Comparison of ENCODE assay signal across 2 fruit fly cellular contexts in the genomic region with DNA sequence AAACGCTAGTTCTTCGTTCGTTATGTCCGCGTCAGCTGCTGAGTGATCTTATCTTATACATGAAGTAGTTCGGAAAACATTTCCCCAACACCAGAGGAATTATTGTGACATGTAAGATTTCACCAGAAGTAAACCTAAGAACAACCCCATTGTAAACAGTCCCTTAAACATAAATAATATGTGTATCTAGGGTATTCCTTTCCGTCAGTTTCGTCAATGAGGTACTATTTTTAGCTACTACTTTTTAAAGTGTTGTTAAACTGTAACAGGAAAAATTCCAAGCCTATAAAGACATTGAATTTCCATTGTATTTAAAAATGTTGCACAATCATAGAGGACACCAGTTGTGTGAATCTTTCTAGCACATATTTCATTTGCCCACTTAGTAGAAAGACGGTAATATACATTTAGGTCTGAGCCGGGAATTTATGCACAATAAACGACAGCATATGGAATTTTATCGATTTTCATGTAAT.
TF ChIP-seq lines count a peak whose summit lies in the region.

No protein-coding gene starts in this region.

TF ChIP-seq in whole organism, embryonic, 481 proteins besides CTCF, POLR2A, EP300 and RAD21 (continued from another document and continues in another):
- peak; percentile 96 for TF ChIP-seq CG30020 (tag; optimal IDR thresholded peaks at IDR 0.05; lab: Kevin White, UChicago)
- TF ChIP-seq Sry-δ (GFP tag; optimal IDR thresholded peaks at IDR 0.05; lab: Kevin White, UChicago): peak; percentile 33
- no peak for TF ChIP-seq Spps (tag; optimal IDR thresholded peaks at IDR 0.05; lab: Kevin White, UChicago)
- peak; percentile 26 for TF ChIP-seq CG17829 (tag; optimal IDR thresholded peaks at IDR 0.05; lab: Kevin White, UChicago)
- no peak for TF ChIP-seq cad (GFP tag; optimal IDR thresholded peaks at IDR 0.05; lab: Kevin White, UChicago)
- no peak for TF ChIP-seq seq (GFP tag; IDR thresholded peaks at IDR 0.05; lab: Robert Waterston, UW)
- no peak for TF ChIP-seq unc-4 (GFP tag; IDR thresholded peaks at IDR 0.05; lab: Robert Waterston, UW; ENCODE audit: partially characterized antibody)
- peak; percentile 21 for TF ChIP-seq CG7786 (GFP tag; optimal IDR thresholded peaks at IDR 0.05; lab: Kevin White, UChicago)
- TF ChIP-seq ap (GFP tag; IDR thresholded peaks at IDR 0.05; lab: Robert Waterston, UW): no peak
- peak; percentile 20 for TF ChIP-seq CG15601 (tag; optimal IDR thresholded peaks at IDR 0.05; lab: Kevin White, UChicago)
- TF ChIP-seq Rfx (GFP tag; IDR thresholded peaks at IDR 0.05; lab: Robert Waterston, UW): no peak
- peak; percentile 6 for TF ChIP-seq CG13424 (tag; optimal IDR thresholded peaks at IDR 0.05; lab: Kevin White, UChicago)
- TF ChIP-seq CG7987 (GFP tag; optimal IDR thresholded peaks at IDR 0.05; lab: Kevin White, UChicago): no peak
- TF ChIP-seq D19B (GFP tag; optimal IDR thresholded peaks at IDR 0.05; lab: Kevin White, UChicago): no peak
- no peak for TF ChIP-seq CG42726 (GFP tag; IDR thresholded peaks at IDR 0.05; lab: Robert Waterston, UW; ENCODE audit: partially characterized antibody)
- TF ChIP-seq sob (GFP tag; IDR thresholded peaks at IDR 0.05; lab: Robert Waterston, UW): 0 out of 2 replicates have a peak, but pooled peaks have one; percentile 39
- TF ChIP-seq CG8944 (GFP tag; optimal IDR thresholded peaks at IDR 0.05; lab: Kevin White, UChicago): no peak
- peak; percentile 77 for TF ChIP-seq row (GFP tag; IDR thresholded peaks at IDR 0.05; lab: Robert Waterston, UW)
- TF ChIP-seq Usf (GFP tag; optimal IDR thresholded peaks at IDR 0.05; lab: Kevin White, UChicago): no peak
- no peak for TF ChIP-seq bsh (GFP tag; optimal IDR thresholded peaks at IDR 0.05; lab: Kevin White, UChicago)
- peak; percentile 5 for TF ChIP-seq gem (tag; optimal IDR thresholded peaks at IDR 0.05; lab: Kevin White, UChicago)
- no peak for TF ChIP-seq Nf-YB (GFP tag; optimal IDR thresholded peaks at IDR 0.05; lab: Kevin White, UChicago)
- peak; percentile 21 for TF ChIP-seq YL-1 (GFP tag; optimal IDR thresholded peaks at IDR 0.05; lab: Kevin White, UChicago)
- TF ChIP-seq zfh2 (GFP tag; optimal IDR thresholded peaks at IDR 0.05; lab: Kevin White, UChicago): peak; percentile 6
- no peak for TF ChIP-seq vnd (GFP tag; IDR thresholded peaks at IDR 0.05; lab: Robert Waterston, UW; ENCODE audit: partially characterized antibody)
- TF ChIP-seq CG14014 (GFP tag; IDR thresholded peaks at IDR 0.05; lab: Robert Waterston, UW): no peak
- no peak for TF ChIP-seq trh (GFP tag; optimal IDR thresholded peaks at IDR 0.05; lab: Kevin White, UChicago)
- TF ChIP-seq kni (GFP tag; optimal IDR thresholded peaks at IDR 0.05; lab: Kevin White, UChicago): peak; percentile 48
- TF ChIP-seq Jarid2 (GFP tag; optimal IDR thresholded peaks at IDR 0.05; lab: Kevin White, UChicago): no peak
- TF ChIP-seq CG12942 (GFP tag; optimal IDR thresholded peaks at IDR 0.05; lab: Kevin White, UChicago): no peak
- no peak for TF ChIP-seq ac (GFP tag; optimal IDR thresholded peaks at IDR 0.05; lab: Kevin White, UChicago)
- peak; percentile 70 for TF ChIP-seq CG1603 (tag; optimal IDR thresholded peaks at IDR 0.05; lab: Kevin White, UChicago)
- peak; percentile 16 for TF ChIP-seq grn (GFP tag; optimal IDR thresholded peaks at IDR 0.05; lab: Kevin White, UChicago)
- TF ChIP-seq Atf-2 (GFP tag; optimal IDR thresholded peaks at IDR 0.05; lab: Kevin White, UChicago): peak; percentile 34
- TF ChIP-seq E2f2 (GFP tag; IDR thresholded peaks at IDR 0.05; lab: Robert Waterston, UW): no peak
- TF ChIP-seq CG10431 (GFP tag; optimal IDR thresholded peaks at IDR 0.05; lab: Kevin White, UChicago): peak; percentile 69
- TF ChIP-seq Sox102F (GFP tag; optimal IDR thresholded peaks at IDR 0.05; lab: Kevin White, UChicago): no peak
- no peak for TF ChIP-seq Neu2 (GFP tag; optimal IDR thresholded peaks at IDR 0.05; lab: Kevin White, UChicago; ENCODE audit: borderline replicate concordance)
- peak; percentile 87 for TF ChIP-seq Ets65A (GFP tag; lab: Kevin White, UChicago)
- TF ChIP-seq CG17385 (GFP tag; optimal IDR thresholded peaks at IDR 0.05; lab: Kevin White, UChicago): peak; percentile 32
- peak; percentile 1 for TF ChIP-seq CG12155 (GFP tag; optimal IDR thresholded peaks at IDR 0.05; lab: Kevin White, UChicago)
- TF ChIP-seq Pdp1 (GFP tag; optimal IDR thresholded peaks at IDR 0.05; lab: Kevin White, UChicago): peak in 1 of 2 experiments; percentile 55
- TF ChIP-seq CG12769 (tag; optimal IDR thresholded peaks at IDR 0.05; lab: Kevin White, UChicago): peak; percentile 15
- no peak for TF ChIP-seq tap (tag; optimal IDR thresholded peaks at IDR 0.05; lab: Kevin White, UChicago)
- TF ChIP-seq Sry-β (GFP tag; optimal IDR thresholded peaks at IDR 0.05; lab: Kevin White, UChicago): peak; percentile 31
- TF ChIP-seq Oli (tag; optimal IDR thresholded peaks at IDR 0.05; lab: Kevin White, UChicago): no peak
- TF ChIP-seq pfk (GFP tag; optimal IDR thresholded peaks at IDR 0.05; lab: Kevin White, UChicago): peak; percentile 33
- TF ChIP-seq da (GFP tag; optimal IDR thresholded peaks at IDR 0.05; lab: Kevin White, UChicago): no peak
- peak; percentile 28 for TF ChIP-seq MESR4 (GFP tag; optimal IDR thresholded peaks at IDR 0.05; lab: Kevin White, UChicago)
- TF ChIP-seq CG6683 (GFP tag; optimal IDR thresholded peaks at IDR 0.05; lab: Kevin White, UChicago): no peak
- no peak for TF ChIP-seq CG32772 (GFP tag; IDR thresholded peaks at IDR 0.05; lab: Robert Waterston, UW)
- no peak for TF ChIP-seq CG10321 (GFP tag; IDR thresholded peaks at IDR 0.05; lab: Robert Waterston, UW)
- TF ChIP-seq ab (GFP tag; optimal IDR thresholded peaks at IDR 0.05; lab: Kevin White, UChicago): no peak
- TF ChIP-seq kay (GFP tag; optimal IDR thresholded peaks at IDR 0.05; lab: Kevin White, UChicago): no peak
- 0 out of 3 replicates have a peak, but pooled peaks have one; percentile 22 for TF ChIP-seq CG16813 (GFP tag; IDR thresholded peaks at IDR 0.05; lab: Robert Waterston, UW; ENCODE audit: partially characterized antibody)
- peak in 1 of 2 experiments; percentile 58 for TF ChIP-seq crp (GFP tag; optimal IDR thresholded peaks at IDR 0.05; lab: Kevin White, UChicago)
- TF ChIP-seq CG3163 (GFP tag; optimal IDR thresholded peaks at IDR 0.05; lab: Kevin White, UChicago): peak; percentile 3
- no peak for TF ChIP-seq ttk (GFP tag; IDR thresholded peaks at IDR 0.05; lab: Robert Waterston, UW)
- TF ChIP-seq B-H2 (GFP tag; optimal IDR thresholded peaks at IDR 0.05; lab: Kevin White, UChicago): peak; percentile 23
- no peak for TF ChIP-seq vfl (GFP tag; optimal IDR thresholded peaks at IDR 0.05; lab: Kevin White, UChicago)
- no peak for TF ChIP-seq Dek (tag; optimal IDR thresholded peaks at IDR 0.05; lab: Kevin White, UChicago)
- no peak for TF ChIP-seq Oaz (GFP tag; IDR thresholded peaks at IDR 0.05; lab: Robert Waterston, UW)
- TF ChIP-seq dpn (GFP tag; optimal IDR thresholded peaks at IDR 0.05; lab: Kevin White, UChicago): peak in 1 of 2 experiments; percentile 4
- TF ChIP-seq chif (GFP tag; optimal IDR thresholded peaks at IDR 0.05; lab: Kevin White, UChicago): no peak

TF ChIP-seq in whole organism, prepupa, 60 proteins besides CTCF, POLR2A, EP300 and RAD21 (continued from another document):
- no peak for TF ChIP-seq CG4318 (GFP tag; optimal IDR thresholded peaks at IDR 0.05; lab: Kevin White, UChicago)
- no peak for TF ChIP-seq CG3032 (tag; optimal IDR thresholded peaks at IDR 0.05; lab: Kevin White, UChicago)
- no peak for TF ChIP-seq vri (GFP tag; optimal IDR thresholded peaks at IDR 0.05; lab: Kevin White, UChicago)
- no peak for TF ChIP-seq pdm3 (GFP tag; optimal IDR thresholded peaks at IDR 0.05; lab: Kevin White, UChicago)
- TF ChIP-seq Hr39 (GFP tag; optimal IDR thresholded peaks at IDR 0.05; lab: Kevin White, UChicago): peak; percentile 12
- no peak for TF ChIP-seq CG11762 (GFP tag; optimal IDR thresholded peaks at IDR 0.05; lab: Kevin White, UChicago; ENCODE audit: insufficient read depth)
